Fruit fly (Drosophila melanogaster) whole organism, embryonic: ENCODE data around the gene MESR6.

ENCODE experiments used
- CG5180 ChIP-seq: fragments of 200-800 bp; sonication (Bioruptor generic); optimal IDR thresholded peaks from 3 replicates; lab custom pipeline; 2017; ENCODE audit warnings: missing biosample characterization, missing genetic modification characterization, mild to moderate bottlenecking, moderate library complexity, missing genetic modification reagents
- Oli ChIP-seq: fragments of 200-800 bp; sonication (Bioruptor generic); optimal IDR thresholded peaks from 2 replicates; lab custom pipeline; 2018; ENCODE audit warnings: missing biosample characterization, mild to moderate bottlenecking, missing genetic modification characterization, moderate library complexity
- caup ChIP-seq: fragments of 200-800 bp; sonication (Bioruptor generic); optimal IDR thresholded peaks from 3 replicates; lab custom pipeline; 2017; ENCODE audit warnings: missing biosample characterization, mild to moderate bottlenecking, missing genetic modification characterization, moderate library complexity; ENCODE audit not compliant: severe bottlenecking
- pan ChIP-seq, 4 experiments: fragments of >200 bp in 3 of 4; fragments of 200-800 bp in 1 of 4; sonication (Bioruptor generic) in 1 of 4; optimal IDR thresholded peaks in 3 of 4; IDR thresholded peaks in 1 of 4; 2 replicates each; pipeline versions ENCODE4 v1.3.6 to Lab custom; 2017 to 2022; ENCODE audit warnings: missing biosample characterization in 2 of 4, missing genetic modification characterization in 2 of 4, mixed read lengths in 1 of 4
- sisA ChIP-seq: fragments of 200-800 bp; sonication (Bioruptor generic); IDR thresholded peaks from 2 replicates; pipeline ENCODE4 v1.3.6; 2022; ENCODE audit warnings: missing biosample characterization, missing genetic modification characterization
- sob ChIP-seq: fragments of 200-800 bp; sonication (Bioruptor generic); IDR thresholded peaks from 2 replicates; pipeline ENCODE4 v1.3.6; 2022; ENCODE audit warnings: missing biosample characterization, missing genetic modification characterization

dm6 chr3L:19142587-19142986 is 50.1 kb downstream of the MESR6 start:
- no peak for TF ChIP-seq CG5180 (GFP tag; lab: Kevin White, UChicago)
- no peak for TF ChIP-seq sisA (GFP tag; lab: Robert Waterston, UW)
- TF ChIP-seq Oli = no peak
- TF ChIP-seq sob (GFP tag; lab: Robert Waterston, UW) = no peak
- no peak for TF ChIP-seq caup (GFP tag; lab: Kevin White, UChicago)
- no peak for TF ChIP-seq pan (optimal IDR thresholded peaks at IDR 0.05; lab: Kevin White, UChicago)
- no peak for TF ChIP-seq pan (GFP tag; optimal IDR thresholded peaks at IDR 0.05 in 1 of 2, IDR thresholded peaks at IDR 0.05 in 1 of 2)
